Fruit fly (Drosophila melanogaster) whole organism, embryonic: ENCODE data around the gene CG9286.

Source experiments
- ATbp ChIP-seq: fragments of 200-800 bp; sonication (Bioruptor generic); optimal IDR thresholded peaks from 2 replicates; lab custom pipeline; 2017; ENCODE audit warnings: missing biosample characterization, mild to moderate bottlenecking, missing genetic modification characterization, missing genetic modification reagents
- BtbVII ChIP-seq: fragments of 200-800 bp; sonication (Bioruptor generic); optimal IDR thresholded peaks from 3 replicates; lab custom pipeline; 2017; ENCODE audit warnings: missing biosample characterization, mild to moderate bottlenecking, missing genetic modification characterization
- CG11695 ChIP-seq: fragments of 200-800 bp; sonication (Bioruptor generic); IDR thresholded peaks from 3 replicates; pipeline ENCODE4 v1.3.6; 2022; ENCODE audit warnings: missing biosample characterization, missing genetic modification characterization
- CG13424 ChIP-seq: fragments of 200-800 bp; sonication (Bioruptor generic); optimal IDR thresholded peaks from 2 replicates; lab custom pipeline; 2019; ENCODE audit warnings: missing biosample characterization, mild to moderate bottlenecking, missing genetic modification characterization, moderate library complexity
- CG16779 ChIP-seq: fragments of 200-800 bp; sonication (Bioruptor generic); IDR thresholded peaks from 2 replicates; pipeline ENCODE4 v1.3.6; 2022; ENCODE audit warnings: missing biosample characterization, missing genetic modification characterization
- CG18262 ChIP-seq: fragments of 200-800 bp; optimal IDR thresholded peaks from 3 replicates; lab custom pipeline; 2019; ENCODE audit warnings: missing biosample characterization, mild to moderate bottlenecking, missing genetic modification characterization, moderate library complexity
- CG1832 ChIP-seq: fragments of 200-800 bp; sonication (Bioruptor generic); optimal IDR thresholded peaks from 2 replicates; lab custom pipeline; 2017; ENCODE audit warnings: missing biosample characterization, mild to moderate bottlenecking, missing genetic modification characterization, inconsistent platforms
- CG18764 ChIP-seq: fragments of 200-800 bp; sonication (Bioruptor generic); optimal IDR thresholded peaks from 3 replicates; lab custom pipeline; 2016; ENCODE audit warnings: missing biosample characterization, missing genetic modification characterization
- CG2116 ChIP-seq: fragments of 200-800 bp; sonication (Bioruptor generic); optimal IDR thresholded peaks from 3 replicates; lab custom pipeline; 2018; ENCODE audit warnings: missing biosample characterization, mild to moderate bottlenecking, missing genetic modification characterization
- CG2678 ChIP-seq: fragments of 200-800 bp; sonication (Bioruptor generic); optimal IDR thresholded peaks from 3 replicates; lab custom pipeline; 2019; ENCODE audit warnings: missing biosample characterization, mild to moderate bottlenecking, missing genetic modification characterization, moderate library complexity
- CG2712 ChIP-seq: fragments of 200-800 bp; optimal IDR thresholded peaks from 3 replicates; lab custom pipeline; 2019; ENCODE audit warnings: missing biosample characterization, mild to moderate bottlenecking, missing genetic modification characterization, moderate library complexity
- CG2889 ChIP-seq: fragments of 200-800 bp; sonication (Bioruptor generic); IDR thresholded peaks from 3 replicates; pipeline ENCODE4 v1.3.6; 2022; ENCODE audit warnings: missing biosample characterization, missing genetic modification characterization
- CG30403 ChIP-seq: fragments of 200-800 bp; sonication (Bioruptor generic); optimal IDR thresholded peaks from 3 replicates; lab custom pipeline; 2016; ENCODE audit warnings: missing biosample characterization, missing genetic modification characterization
- CG3163 ChIP-seq: fragments of 200-800 bp; sonication (Bioruptor generic); optimal IDR thresholded peaks from 3 replicates; lab custom pipeline; 2016; ENCODE audit warnings: missing biosample characterization, missing genetic modification characterization
- CG34376 ChIP-seq: fragments of 200-800 bp; sonication (Bioruptor generic); optimal IDR thresholded peaks from 2 replicates; lab custom pipeline; 2018; ENCODE audit warnings: missing biosample characterization, mild to moderate bottlenecking, missing genetic modification characterization
- CG3726 ChIP-seq: fragments of 200-800 bp; sonication (Bioruptor generic); IDR thresholded peaks from 3 replicates; pipeline ENCODE4, ENCODE4 v1.3.6; 2022; ENCODE audit warnings: missing biosample characterization, missing genetic modification characterization
- CG3838 ChIP-seq: fragments of 200-800 bp; sonication (Bioruptor generic); optimal IDR thresholded peaks from 3 replicates; lab custom pipeline; 2016; ENCODE audit warnings: missing biosample characterization, missing genetic modification characterization
- CG3995 ChIP-seq: fragments of 200-800 bp; sonication (Bioruptor generic); optimal IDR thresholded peaks from 3 replicates; lab custom pipeline; 2016; ENCODE audit warnings: missing biosample characterization, missing genetic modification characterization
- CG4360 ChIP-seq: fragments of 200-800 bp; sonication (Bioruptor generic); IDR thresholded peaks from 2 replicates; pipeline ENCODE4 v1.3.6; 2022; ENCODE audit warnings: missing biosample characterization, missing genetic modification characterization
- CG4617 ChIP-seq: fragments of 200-800 bp; sonication (Bioruptor generic); optimal IDR thresholded peaks from 3 replicates; lab custom pipeline; 2016; ENCODE audit warnings: missing biosample characterization, missing genetic modification characterization, borderline replicate concordance
- CG8478 ChIP-seq: fragments of >200 bp; optimal IDR thresholded peaks from 2 replicates; lab custom pipeline; 2018
- CG9437 ChIP-seq: fragments of 200-800 bp; sonication (Bioruptor generic); optimal IDR thresholded peaks from 2 replicates; lab custom pipeline; 2018; ENCODE audit warnings: missing biosample characterization, mild to moderate bottlenecking, missing genetic modification characterization
- CG9727 ChIP-seq: fragments of 200-800 bp; sonication (Bioruptor generic); optimal IDR thresholded peaks from 3 replicates; lab custom pipeline; 2017; ENCODE audit warnings: missing biosample characterization, mild to moderate bottlenecking, missing genetic modification characterization
- CG9797 ChIP-seq: fragments of 200-800 bp; sonication (Bioruptor generic); optimal IDR thresholded peaks from 3 replicates; lab custom pipeline; 2018; ENCODE audit warnings: missing biosample characterization, mild to moderate bottlenecking, missing genetic modification characterization
- Dbx ChIP-seq: fragments of 200-800 bp; sonication (Bioruptor generic); IDR thresholded peaks from 3 replicates; pipeline ENCODE4 v1.3.6; 2022; ENCODE audit warnings: missing biosample characterization, missing genetic modification characterization
- Doc2 ChIP-seq: fragments of 200-800 bp; sonication (Bioruptor generic); IDR thresholded peaks from 2 replicates; pipeline ENCODE4 v1.3.6; 2022; ENCODE audit warnings: missing biosample characterization, missing genetic modification characterization
- Drgx ChIP-seq: fragments of 200-800 bp; sonication (Bioruptor generic); IDR thresholded peaks from 2 replicates; pipeline ENCODE4 v1.3.6; 2022; ENCODE audit warnings: missing biosample characterization, missing genetic modification characterization
- Elba2 ChIP-seq: fragments of 200-800 bp; sonication (Bioruptor generic); optimal IDR thresholded peaks from 3 replicates; lab custom pipeline; 2016; ENCODE audit warnings: missing biosample characterization, missing genetic modification characterization
- Ets97D ChIP-seq: fragments of 200-800 bp; sonication (Bioruptor generic); optimal IDR thresholded peaks from 3 replicates; lab custom pipeline; 2016; ENCODE audit warnings: missing biosample characterization, missing genetic modification characterization
- HHEX ChIP-seq: fragments of 200-800 bp; sonication (Bioruptor generic); optimal IDR thresholded peaks from 3 replicates; lab custom pipeline; 2017; ENCODE audit warnings: missing biosample characterization, mild to moderate bottlenecking, missing genetic modification characterization, missing genetic modification reagents
- Kr ChIP-seq: fragments of 200-800 bp; sonication (Bioruptor generic); optimal IDR thresholded peaks from 2 replicates; lab custom pipeline; 2017; ENCODE audit warnings: missing biosample characterization, mild to moderate bottlenecking, missing genetic modification characterization
- Meics ChIP-seq: fragments of 200-800 bp; sonication (Bioruptor generic); optimal IDR thresholded peaks from 2 replicates; lab custom pipeline; 2017; ENCODE audit warnings: missing biosample characterization, mild to moderate bottlenecking, missing genetic modification characterization
- NC2α ChIP-seq: fragments of 200-800 bp; sonication (Bioruptor generic); optimal IDR thresholded peaks from 2 replicates; lab custom pipeline; 2016; ENCODE audit warnings: missing biosample characterization, missing genetic modification characterization
- Rx ChIP-seq: fragments of 200-800 bp; sonication (Bioruptor generic); IDR thresholded peaks from 2 replicates; pipeline ENCODE4 v1.3.6; 2022; ENCODE audit warnings: missing biosample characterization, missing genetic modification characterization
- YL-1 ChIP-seq: fragments of 200-800 bp; sonication (Bioruptor generic); optimal IDR thresholded peaks from 3 replicates; lab custom pipeline; 2017; ENCODE audit warnings: missing biosample characterization, mild to moderate bottlenecking, missing genetic modification characterization
- ac ChIP-seq: fragments of 200-800 bp; sonication (Bioruptor generic); optimal IDR thresholded peaks from 3 replicates; lab custom pipeline; 2017; ENCODE audit warnings: missing biosample characterization, mild to moderate bottlenecking, missing genetic modification characterization
- chm ChIP-seq: fragments of 200-800 bp; sonication (Bioruptor generic); IDR thresholded peaks from 2 replicates; pipeline ENCODE4 v1.3.6; 2022; ENCODE audit warnings: missing biosample characterization, missing genetic modification characterization
- grau ChIP-seq: fragments of 200-800 bp; optimal IDR thresholded peaks from 3 replicates; lab custom pipeline; 2019; ENCODE audit warnings: missing biosample characterization, mild to moderate bottlenecking, missing genetic modification characterization, moderate library complexity
- hth ChIP-seq: fragments of >200 bp; optimal IDR thresholded peaks from 2 replicates; lab custom pipeline; 2017; ENCODE audit warnings: inconsistent platforms
- jumu ChIP-seq: fragments of 200-800 bp; sonication (Bioruptor generic); optimal IDR thresholded peaks from 3 replicates; lab custom pipeline; 2016; ENCODE audit warnings: missing biosample characterization, missing genetic modification characterization
- mirr ChIP-seq: fragments of 200-800 bp; sonication (Bioruptor generic); optimal IDR thresholded peaks from 3 replicates; lab custom pipeline; 2018; ENCODE audit warnings: missing biosample characterization, mild to moderate bottlenecking, missing genetic modification characterization
- nerfin-1 ChIP-seq: fragments of 200-800 bp; sonication (Bioruptor generic); optimal IDR thresholded peaks from 3 replicates; lab custom pipeline; 2019; ENCODE audit warnings: missing biosample characterization, mild to moderate bottlenecking, missing genetic modification characterization, moderate library complexity
- peb ChIP-seq: fragments of 200-800 bp; sonication (Bioruptor generic); IDR thresholded peaks from 2 replicates; pipeline ENCODE4 v1.3.6; 2022; ENCODE audit warnings: missing biosample characterization, missing genetic modification characterization
- prd ChIP-seq, 3 experiments: fragments of >200 bp in 2 of 3; fragments of 200-800 bp in 1 of 3; sonication (Bioruptor generic) in 1 of 3; optimal IDR thresholded peaks in 2 of 3; IDR thresholded peaks in 1 of 3; 2 replicates in 2 of 3; 3 replicates in 1 of 3; pipeline versions ENCODE4 v1.3.6 to Lab custom; 2017 to 2022; ENCODE audit warnings: missing biosample characterization in 1 of 3, missing genetic modification characterization in 1 of 3
- pros ChIP-seq: fragments of 200-800 bp; sonication (Bioruptor generic); optimal IDR thresholded peaks from 3 replicates; lab custom pipeline; 2019; ENCODE audit warnings: missing biosample characterization, mild to moderate bottlenecking, missing genetic modification characterization, moderate library complexity
- repo ChIP-seq: fragments of 200-800 bp; sonication (Bioruptor generic); optimal IDR thresholded peaks from 2 replicates; lab custom pipeline; 2016; ENCODE audit warnings: missing biosample characterization, missing genetic modification characterization
- slbo ChIP-seq: fragments of 200-800 bp; sonication (Bioruptor generic); IDR thresholded peaks from 2 replicates; pipeline ENCODE4 v1.3.6; 2022; ENCODE audit warnings: missing biosample characterization, missing genetic modification characterization
- so ChIP-seq: fragments of 200-800 bp; sonication (Bioruptor generic); IDR thresholded peaks from 3 replicates; pipeline ENCODE4 v1.3.6; 2022; ENCODE audit warnings: missing biosample characterization, missing genetic modification characterization
- tin ChIP-seq: fragments of 200-800 bp; sonication (Bioruptor generic); optimal IDR thresholded peaks from 3 replicates; lab custom pipeline; 2016; ENCODE audit warnings: missing biosample characterization, missing genetic modification characterization
- ttk ChIP-seq: fragments of 200-800 bp; sonication (Bioruptor generic); IDR thresholded peaks from 2 replicates; pipeline ENCODE4 v2.1.2; 2022; ENCODE audit warnings: missing biosample characterization, missing genetic modification characterization
- twi ChIP-seq: fragments of 200-800 bp; optimal IDR thresholded peaks from 2 replicates; lab custom pipeline; 2019; ENCODE audit warnings: missing biosample characterization, mild to moderate bottlenecking, missing genetic modification characterization, moderate library complexity
- zf30C ChIP-seq: fragments of 200-800 bp; sonication (Bioruptor generic); optimal IDR thresholded peaks from 3 replicates; lab custom pipeline; 2018; ENCODE audit warnings: missing biosample characterization, mild to moderate bottlenecking, missing genetic modification characterization

CG9286 gene

DNA sequence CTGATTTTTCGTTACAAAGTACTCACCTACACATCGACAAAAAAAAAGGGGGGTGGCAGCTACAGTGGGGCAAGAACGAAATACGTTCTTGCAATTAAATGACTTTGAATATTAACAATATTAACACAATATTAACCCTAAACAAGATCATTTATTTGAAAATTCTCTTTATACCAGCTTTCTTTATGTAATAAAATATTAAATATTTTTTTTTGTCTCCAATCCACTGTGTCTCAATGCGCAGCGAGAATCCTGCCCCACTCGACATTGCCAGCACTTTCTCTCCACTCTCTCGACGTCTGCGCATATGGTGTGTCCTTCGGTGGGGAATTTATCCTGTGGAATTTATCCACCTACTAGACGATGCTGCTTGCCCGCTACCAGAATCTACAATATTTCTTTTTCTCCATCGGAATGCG lies 19.7 kb downstream of the CG9286 start (continued):
- TF ChIP-seq CG16779 (GFP tag; lab: Robert Waterston, UW) (peak; percentile 86), Dbx (GFP tag; lab: Robert Waterston, UW) (peak; percentile 97), ATbp (GFP tag; lab: Kevin White, UChicago) (peak; percentile 91), tin (GFP tag; lab: Kevin White, UChicago) (peak; percentile 92), chm (GFP tag; lab: Robert Waterston, UW) (peak; percentile 95), CG3838 (GFP tag; lab: Kevin White, UChicago) (peak; percentile 27), CG2712 (tag; lab: Kevin White, UChicago) (peak; percentile 79), nerfin-1 (tag; lab: Kevin White, UChicago) (peak; percentile 99), CG2678 (tag; lab: Kevin White, UChicago) (peak; percentile 92), CG2116 (GFP tag; lab: Kevin White, UChicago) (peak; percentile 54), jumu (GFP tag; lab: Kevin White, UChicago) (peak; percentile 71), CG18262 (tag; lab: Kevin White, UChicago) (peak; percentile 79), BtbVII (GFP tag; lab: Kevin White, UChicago) (peak; percentile 94), repo (GFP tag; lab: Kevin White, UChicago) (no peak), CG3163 (GFP tag; lab: Kevin White, UChicago) (peak; percentile 4), twi (peak; percentile 17), CG4360 (peak; percentile 51; the same call in 1 of the 2 replicates), Kr (GFP tag; lab: Kevin White, UChicago) (no peak), CG11695 (GFP tag; lab: Robert Waterston, UW) (peak; percentile 92), CG3726 (GFP tag; lab: Robert Waterston, UW) (peak; percentile 84), Meics (peak; percentile 91), so (peak; percentile 95), HHEX (GFP tag; lab: Kevin White, UChicago) (peak; percentile 90), CG18764 (peak; percentile 73), Elba2 (GFP tag; lab: Kevin White, UChicago) (no peak), CG13424 (peak; percentile 94), peb (GFP tag; lab: Robert Waterston, UW) (peak; percentile 85), NC2α (GFP tag; lab: Kevin White, UChicago) (no peak), Drgx (GFP tag; lab: Robert Waterston, UW) (peak; percentile 87), CG3995 (GFP tag; lab: Kevin White, UChicago) (peak; percentile 16), CG4617 (peak; percentile 60), CG8478 (lab: Kevin White, UChicago) (no peak), slbo (GFP tag; lab: Robert Waterston, UW) (peak; percentile 95), YL-1 (GFP tag; lab: Kevin White, UChicago) (peak; percentile 64), CG9797 (GFP tag; lab: Kevin White, UChicago) (no peak), Rx (peak; percentile 87), CG2889 (peak; percentile 88), ttk (GFP tag; lab: Robert Waterston, UW) (peak; percentile 92), ac (peak; percentile 39), zf30C (no peak), CG1832 (no peak), hth (no peak), prd (optimal IDR thresholded peaks at IDR 0.05; lab: Kevin White, UChicago) (no peak), prd (GFP tag; IDR thresholded peaks at IDR 0.05; lab: Robert Waterston, UW) (peak; percentile 94), Doc2 (GFP tag; lab: Robert Waterston, UW) (peak; percentile 74), CG30403 (GFP tag; lab: Kevin White, UChicago) (peak; percentile 89), CG34376 (GFP tag; lab: Kevin White, UChicago) (peak; percentile 94), pros (GFP tag; lab: Kevin White, UChicago) (no peak), grau (tag; lab: Kevin White, UChicago) (peak; percentile 72), CG9437 (GFP tag; lab: Kevin White, UChicago) (peak; percentile 79), mirr (GFP tag; lab: Kevin White, UChicago) (no peak), Ets97D (GFP tag; lab: Kevin White, UChicago) (peak; percentile 4), CG9727 (GFP tag; lab: Kevin White, UChicago) (peak; percentile 93)
